Worm (Caenorhabditis elegans): Measurements from ENCODE around the gene srj-39.

Gene srj-39

ce11 chrV:4152200-4152599 lies 47.8 kb downstream of the srj-39 start, which contains the start of gene Y45G5AM.6:
Gene Y45G5AM.6, minus strand, starts transcription at chrV:4152300.
- TF ChIP-seq nhr-12 (tag; optimal IDR thresholded peaks at IDR 0.05) = no peak
- TF ChIP-seq drap-1 (GFP tag; optimal IDR thresholded peaks at IDR 0.05) = no peak
- TF ChIP-seq mab-5 (tag; optimal IDR thresholded peaks at IDR 0.05) = no peak
- TF ChIP-seq ztf-11 (tag; optimal IDR thresholded peaks at IDR 0.05) = no peak
- TF ChIP-seq ceh-83 (GFP tag; optimal IDR thresholded peaks at IDR 0.05) = no peak
- TF ChIP-seq hlh-1 (tag; optimal IDR thresholded peaks at IDR 0.05) = no peak
- no peak for TF ChIP-seq unc-39 (tag; optimal IDR thresholded peaks at IDR 0.05)
- TF ChIP-seq nhr-237 (tag; optimal IDR thresholded peaks at IDR 0.05) = no peak
- no peak for TF ChIP-seq zip-8 (tag; optimal IDR thresholded peaks at IDR 0.05)
- no peak for TF ChIP-seq ces-1 (GFP tag; optimal IDR thresholded peaks at IDR 0.05)
- TF ChIP-seq M03D4.4 (tag; optimal IDR thresholded peaks at IDR 0.05) = no peak
- no peak for TF ChIP-seq nhr-2 (tag; optimal IDR thresholded peaks at IDR 0.05)
- TF ChIP-seq unc-120 (tag; optimal IDR thresholded peaks at IDR 0.05; ENCODE audit: poor library complexity, severe bottlenecking) = no peak
- no peak for TF ChIP-seq unc-62 (GFP tag; optimal IDR thresholded peaks at IDR 0.05)
- no peak for TF ChIP-seq sem-2 (GFP tag; optimal IDR thresholded peaks at IDR 0.05)
- TF ChIP-seq pha-4 (tag; optimal IDR thresholded peaks at IDR 0.05) = no peak
- TF ChIP-seq elt-1 (tag; optimal IDR thresholded peaks at IDR 0.05; ENCODE audit: borderline replicate concordance, insufficient read depth) = no peak
- TF ChIP-seq mep-1 (tag; optimal IDR thresholded peaks at IDR 0.05) = no peak
- TF ChIP-seq ceh-39 (tag; optimal IDR thresholded peaks at IDR 0.05) = no peak
